Fruit fly (Drosophila melanogaster): ENCODE data around the gene CG42371.

CG42371 gene

DNA sequence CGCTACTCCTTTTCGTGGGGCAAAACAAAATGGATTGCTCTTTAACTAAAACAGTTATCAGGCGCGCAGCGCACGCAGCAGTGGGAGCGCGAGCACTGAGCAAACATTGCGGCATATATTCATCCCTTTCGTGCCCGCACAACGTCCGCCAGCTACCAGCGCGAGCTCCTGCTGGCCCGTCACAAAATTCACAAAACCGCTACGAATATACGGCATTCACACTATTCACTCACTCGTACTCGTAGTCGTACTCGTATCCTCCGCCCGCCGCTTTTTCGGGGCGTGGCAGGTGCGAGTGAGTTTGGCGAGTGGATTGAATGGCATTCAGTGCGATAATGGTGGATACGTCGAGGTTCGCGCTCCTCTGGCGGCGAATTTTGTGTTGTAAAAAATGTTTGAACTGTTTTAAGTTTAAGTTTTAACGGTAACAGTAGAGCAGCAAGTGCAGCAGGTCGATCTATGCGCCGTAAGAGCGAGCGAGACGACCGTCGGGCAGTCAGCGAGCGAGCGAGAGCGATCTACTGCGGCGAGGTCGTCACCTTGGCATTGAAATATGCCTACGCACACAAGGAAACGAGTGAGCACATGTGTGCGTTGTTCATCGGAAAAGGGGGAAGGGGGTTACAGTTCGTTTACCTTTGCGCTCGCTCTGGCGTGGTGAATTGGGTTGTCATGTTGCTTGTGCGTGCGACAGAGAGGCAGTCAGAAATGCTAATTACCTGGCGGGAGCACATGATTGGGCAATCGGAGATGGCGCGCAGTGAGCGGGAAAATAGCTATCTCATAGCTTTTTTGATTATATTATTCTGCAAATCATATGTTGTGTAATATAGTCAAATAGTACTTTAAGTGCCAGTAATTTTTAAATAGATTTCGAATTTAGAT is 20.2 kb downstream of the CG42371 start (continued):
- TF ChIP-seq gem (tag; optimal IDR thresholded peaks at IDR 0.05) = peak; percentile 77
- TF ChIP-seq Ets97D (GFP tag; optimal IDR thresholded peaks at IDR 0.05) = no peak
- TF ChIP-seq CG13287 (GFP tag; IDR thresholded peaks at IDR 0.05; ENCODE audit: partially characterized antibody) = no peak
- peak; percentile 86 for TF ChIP-seq HmgZ (tag; optimal IDR thresholded peaks at IDR 0.05)
- peak; percentile 100 for TF ChIP-seq Lhr (GFP tag; optimal IDR thresholded peaks at IDR 0.05)
- TF ChIP-seq Doc2 (GFP tag; IDR thresholded peaks at IDR 0.05) = no peak
- no peak for TF ChIP-seq CG42726 (GFP tag; IDR thresholded peaks at IDR 0.05; ENCODE audit: partially characterized antibody)
- TF ChIP-seq Dip2 (GFP tag; IDR thresholded peaks at IDR 0.05) = no peak
- peak; percentile 67 for TF ChIP-seq CG2678 (tag; optimal IDR thresholded peaks at IDR 0.05)
- TF ChIP-seq Atf-2 (GFP tag; optimal IDR thresholded peaks at IDR 0.05) = no peak
- TF ChIP-seq tna (GFP tag; IDR thresholded peaks at IDR 0.05; ENCODE audit: partially characterized antibody) = no peak
- TF ChIP-seq Drgx (GFP tag; IDR thresholded peaks at IDR 0.05) = no peak
- no peak for TF ChIP-seq Rx (GFP tag; IDR thresholded peaks at IDR 0.05)
- TF ChIP-seq bbx (GFP tag; IDR thresholded peaks at IDR 0.05; ENCODE audit: partially characterized antibody) = no peak
- no peak for TF ChIP-seq CG12236 (GFP tag; optimal IDR thresholded peaks at IDR 0.05)
- peak; percentile 10 for TF ChIP-seq tup (GFP tag; optimal IDR thresholded peaks at IDR 0.05)
- peak; percentile 62 for TF ChIP-seq CG6765 (GFP tag; optimal IDR thresholded peaks at IDR 0.05)
- no peak for TF ChIP-seq CG6654 (GFP tag; optimal IDR thresholded peaks at IDR 0.05)
- no peak for TF ChIP-seq run (tag; optimal IDR thresholded peaks at IDR 0.05)
- TF ChIP-seq Hr39 (optimal IDR thresholded peaks at IDR 0.05) = no peak
- TF ChIP-seq CG17186 (GFP tag; optimal IDR thresholded peaks at IDR 0.05) = no peak
- no peak for TF ChIP-seq ato (GFP tag; IDR thresholded peaks at IDR 0.05; ENCODE audit: partially characterized antibody)
- TF ChIP-seq chif (GFP tag; optimal IDR thresholded peaks at IDR 0.05) = peak; percentile 9 to 10
- TF ChIP-seq CkIIα-i1 (GFP tag; IDR thresholded peaks at IDR 0.05) = no peak
- no peak for TF ChIP-seq CG14667 (GFP tag; IDR thresholded peaks at IDR 0.05)
- no peak for TF ChIP-seq hbn (GFP tag; IDR thresholded peaks at IDR 0.05; ENCODE audit: partially characterized antibody)
- TF ChIP-seq CG15269 (tag; optimal IDR thresholded peaks at IDR 0.05) = peak; percentile 64
- no peak for TF ChIP-seq CG11398 (GFP tag; optimal IDR thresholded peaks at IDR 0.05)
- TF ChIP-seq Side (GFP tag; optimal IDR thresholded peaks at IDR 0.05) = peak; percentile 59
- no peak for TF ChIP-seq zen2 (GFP tag; IDR thresholded peaks at IDR 0.05; ENCODE audit: partially characterized antibody)
- peak; percentile 53 for TF ChIP-seq pho (GFP tag; optimal IDR thresholded peaks at IDR 0.05)
- peak; percentile 48 for TF ChIP-seq CG12071 (GFP tag; optimal IDR thresholded peaks at IDR 0.05)
- TF ChIP-seq CG8944 (GFP tag; optimal IDR thresholded peaks at IDR 0.05) = no peak
- no peak for TF ChIP-seq CG12104 (GFP tag; optimal IDR thresholded peaks at IDR 0.05)
- peak; percentile 55 for TF ChIP-seq schlank (tag; optimal IDR thresholded peaks at IDR 0.05)
- peak; percentile 18 for TF ChIP-seq stwl (tag; optimal IDR thresholded peaks at IDR 0.05)
- peak; percentile 15 for TF ChIP-seq CG18476 (GFP tag; optimal IDR thresholded peaks at IDR 0.05)
- TF ChIP-seq ewg (GFP tag; optimal IDR thresholded peaks at IDR 0.05) = peak; percentile 35
- no peak for TF ChIP-seq CG17328 (GFP tag; IDR thresholded peaks at IDR 0.05)
- no peak for TF ChIP-seq CG10654 (GFP tag; optimal IDR thresholded peaks at IDR 0.05)
- peak; percentile 73 for TF ChIP-seq CG18599 (GFP tag; optimal IDR thresholded peaks at IDR 0.05)
- no peak for TF ChIP-seq CG14860 (GFP tag; IDR thresholded peaks at IDR 0.05; ENCODE audit: partially characterized antibody)
- TF ChIP-seq jumu (GFP tag; optimal IDR thresholded peaks at IDR 0.05) = no peak
- no peak for TF ChIP-seq CG1647 (GFP tag; optimal IDR thresholded peaks at IDR 0.05)
- no peak for TF ChIP-seq Oaz (GFP tag; IDR thresholded peaks at IDR 0.05)
- no peak for TF ChIP-seq sc (optimal IDR thresholded peaks at IDR 0.05)
- TF ChIP-seq sc (GFP tag; optimal IDR thresholded peaks at IDR 0.05) = peak; percentile 49
- no peak for TF ChIP-seq ro (GFP tag; IDR thresholded peaks at IDR 0.05)
- TF ChIP-seq CG18619 (GFP tag; optimal IDR thresholded peaks at IDR 0.05) = peak; percentile 60

All from whole organism, embryonic.